Worm (Caenorhabditis elegans) whole organism, young adult: ENCODE data around the gene C44B7.7.

Experiments used
- B0336.3 ChIP-seq: fragments of 200-800 bp; sonication (Bioruptor generic); IDR thresholded peaks from 2 replicates; pipeline ENCODE4 v1.3.6; 2022; ENCODE audit warnings: missing genetic modification characterization, missing compliant biosample characterization
- F33H1.4 ChIP-seq: fragments of 200-800 bp; sonication (Bioruptor generic); IDR thresholded peaks from 2 replicates; pipeline ENCODE4 v1.3.6; 2022; ENCODE audit warnings: missing genetic modification reagents, missing genetic modification characterization, missing compliant biosample characterization
- F49E8.2 ChIP-seq: sonication (generic microtip); optimal IDR thresholded peaks from 3 replicates; lab custom pipeline; 2017; ENCODE audit warnings: missing genetic modification characterization, mild to moderate bottlenecking, missing compliant biosample characterization, antibody characterized with exemption, moderate library complexity; ENCODE audit not compliant: insufficient read depth
- Y53F4B.3 ChIP-seq: fragments of 200-800 bp; sonication (Bioruptor generic); IDR thresholded peaks from 2 replicates; pipeline ENCODE4 v1.3.6; 2022; ENCODE audit warnings: missing genetic modification reagents, missing genetic modification characterization, missing compliant biosample characterization
- Y79H2A.3 ChIP-seq: fragments of 200-800 bp; sonication (Bioruptor generic); conservative IDR thresholded peaks from 2 replicates; pipeline ENCODE4 v1.3.6; 2022; ENCODE audit warnings: missing genetic modification reagents, missing genetic modification characterization, missing compliant biosample characterization
- akir-1 ChIP-seq: fragments of 200-800 bp; sonication (Bioruptor generic); optimal IDR thresholded peaks from 2 replicates; lab custom pipeline; 2018; ENCODE audit warnings: mild to moderate bottlenecking, missing genetic modification characterization, moderate library complexity, missing compliant biosample characterization
- ama-1 ChIP-seq, 3 experiments: fragments of 150-350 bp in 1 of 3; sonication (generic microtip) in 2 of 3; optimal IDR thresholded peaks; 2 replicates each; lab custom pipeline; 2014 to 2018; ENCODE audit warnings: missing biosample characterization in 2 of 3, missing genetic modification characterization in 2 of 3, missing genetic modification reagents in 2 of 3
- aptf-3 ChIP-seq: fragments of 200-800 bp; sonication (Bioruptor generic); IDR thresholded peaks from 2 replicates; pipeline ENCODE4 v1.3.6; 2022; ENCODE audit warnings: missing genetic modification characterization, missing compliant biosample characterization
- attf-3 ChIP-seq: fragments of 200-800 bp; sonication (Bioruptor generic); conservative IDR thresholded peaks from 2 replicates; pipeline ENCODE4 v1.3.6; 2022; ENCODE audit warnings: missing genetic modification reagents, missing genetic modification characterization, missing compliant biosample characterization
- bed-1 ChIP-seq: fragments of 200-800 bp; sonication (Bioruptor generic); IDR thresholded peaks from 2 replicates; pipeline ENCODE4 v1.3.6; 2022; ENCODE audit warnings: missing genetic modification reagents, missing genetic modification characterization, missing compliant biosample characterization
- ccch-3 ChIP-seq: fragments of 200-800 bp; sonication (Bioruptor generic); optimal IDR thresholded peaks from 2 replicates; lab custom pipeline; 2018; ENCODE audit warnings: mild to moderate bottlenecking, missing genetic modification characterization, missing compliant biosample characterization
- cebp-1 ChIP-seq, 2 experiments: fragments of 200-800 bp in 1 of 2; sonication (Bioruptor generic) in 1 of 2; sonication (generic microtip) in 1 of 2; IDR thresholded peaks in 1 of 2; optimal IDR thresholded peaks in 1 of 2; 2 replicates each; pipeline versions ENCODE4 v1.3.6 to Lab custom; 2017 to 2022; ENCODE audit warnings: missing compliant biosample characterization in 2 of 2, missing genetic modification characterization in 2 of 2, mild to moderate bottlenecking in 1 of 2, missing genetic modification reagents in 1 of 2, moderate library complexity in 1 of 2
- ceh-100 ChIP-seq: fragments of 200-800 bp; sonication (Bioruptor generic); IDR thresholded peaks from 2 replicates; pipeline ENCODE4 v1.3.6; 2022; ENCODE audit warnings: missing genetic modification reagents, missing genetic modification characterization, missing compliant biosample characterization
- ceh-58 ChIP-seq: fragments of 200-800 bp; sonication (Bioruptor generic); IDR thresholded peaks from 2 replicates; pipeline ENCODE4 v1.3.6; 2022; ENCODE audit warnings: missing genetic modification characterization, missing compliant biosample characterization
- ceh-91 ChIP-seq: fragments of 200-800 bp; sonication (Bioruptor generic); IDR thresholded peaks from 2 replicates; pipeline ENCODE4 v1.3.6; 2022; ENCODE audit warnings: missing genetic modification reagents, missing genetic modification characterization, missing compliant biosample characterization
- egrh-3 ChIP-seq: fragments of 200-800 bp; sonication (Bioruptor generic); IDR thresholded peaks from 2 replicates; pipeline ENCODE4 v1.3.6; 2022; ENCODE audit warnings: missing genetic modification reagents, missing genetic modification characterization, missing compliant biosample characterization
- ets-4 ChIP-seq: fragments of 200-800 bp; sonication (Bioruptor generic); optimal IDR thresholded peaks from 2 replicates; lab custom pipeline; 2018; ENCODE audit warnings: mild to moderate bottlenecking, missing genetic modification characterization, missing compliant biosample characterization
- fkh-3 ChIP-seq: sonication (generic microtip); optimal IDR thresholded peaks from 2 replicates; lab custom pipeline; 2016; ENCODE audit warnings: mild to moderate bottlenecking, missing genetic modification characterization, missing compliant biosample characterization
- him-1 ChIP-seq: sonication (generic microtip); optimal IDR thresholded peaks from 2 replicates; lab custom pipeline; 2016; ENCODE audit warnings: missing genotype, missing genetic modification reagents, missing genetic modification characterization, missing compliant biosample characterization
- hlh-12 ChIP-seq: sonication (generic microtip); optimal IDR thresholded peaks from 2 replicates; lab custom pipeline; 2016; ENCODE audit warnings: missing genetic modification characterization, missing compliant biosample characterization
- hmg-1.2 ChIP-seq: fragments of 200-800 bp; sonication (Bioruptor generic); IDR thresholded peaks from 2 replicates; pipeline ENCODE4 v1.3.6; 2022; ENCODE audit warnings: missing genetic modification reagents, missing genetic modification characterization, missing compliant biosample characterization
- hmg-20 ChIP-seq: fragments of 200-800 bp; sonication (Bioruptor generic); IDR thresholded peaks from 2 replicates; pipeline ENCODE4 v1.3.6; 2022; ENCODE audit warnings: missing genetic modification reagents, missing genetic modification characterization, missing compliant biosample characterization
- hrde-1 ChIP-seq: sonication (generic microtip); optimal IDR thresholded peaks from 2 replicates; lab custom pipeline; 2016; ENCODE audit warnings: missing genetic modification characterization, mild to moderate bottlenecking, missing compliant biosample characterization, moderate library complexity, missing genotype, missing genetic modification reagents, borderline replicate concordance
- lin-26 ChIP-seq: fragments of 200-800 bp; sonication (Bioruptor generic); IDR thresholded peaks from 2 replicates; pipeline ENCODE4 v1.3.6; 2022; ENCODE audit warnings: missing genetic modification reagents, missing genetic modification characterization, missing compliant biosample characterization
- lin-35 ChIP-seq, 3 experiments: fragments of 150-350 bp in 2 of 3; sonication (generic microtip) in 1 of 3; optimal IDR thresholded peaks; 2 replicates each; lab custom pipeline; 2014 to 2018; ENCODE audit warnings: missing biosample characterization in 3 of 3, missing genetic modification characterization in 3 of 3, missing genetic modification reagents in 3 of 3
- lin-54 ChIP-seq: fragments of 200-800 bp; sonication (Bioruptor generic); optimal IDR thresholded peaks from 2 replicates; lab custom pipeline; 2018; ENCODE audit warnings: mild to moderate bottlenecking, missing genetic modification characterization, missing compliant biosample characterization
- lsl-1 ChIP-seq: fragments of 200-800 bp; sonication (Bioruptor generic); optimal IDR thresholded peaks from 2 replicates; lab custom pipeline; 2018; ENCODE audit warnings: mild to moderate bottlenecking, missing genetic modification characterization, moderate library complexity, missing compliant biosample characterization
- madf-10 ChIP-seq: sonication (generic microtip); optimal IDR thresholded peaks from 2 replicates; lab custom pipeline; 2016; ENCODE audit warnings: mild to moderate bottlenecking, missing genetic modification characterization, missing compliant biosample characterization
- mel-28 ChIP-seq: sonication (generic microtip); optimal IDR thresholded peaks from 2 replicates; lab custom pipeline; 2016; ENCODE audit warnings: borderline replicate concordance, mild to moderate bottlenecking, missing genetic modification characterization, missing compliant biosample characterization
- nfyb-1 ChIP-seq: fragments of 200-800 bp; sonication (Bioruptor generic); IDR thresholded peaks from 2 replicates; pipeline ENCODE4 v1.3.6; 2022; ENCODE audit warnings: missing genetic modification reagents, missing genetic modification characterization, missing compliant biosample characterization
- nhr-120 ChIP-seq: fragments of 200-800 bp; sonication (Bioruptor generic); IDR thresholded peaks from 2 replicates; pipeline ENCODE4 v1.3.6; 2022; ENCODE audit warnings: missing genetic modification characterization, missing compliant biosample characterization
- nhr-27 ChIP-seq: fragments of 200-800 bp; sonication (Bioruptor generic); optimal IDR thresholded peaks from 2 replicates; lab custom pipeline; 2018; ENCODE audit warnings: mild to moderate bottlenecking, missing genetic modification characterization, moderate library complexity, missing compliant biosample characterization
- nhr-80 ChIP-seq: sonication (generic microtip); optimal IDR thresholded peaks from 2 replicates; lab custom pipeline; 2016; ENCODE audit warnings: missing genetic modification characterization, missing compliant biosample characterization
- rcor-1 ChIP-seq: fragments of 200-800 bp; sonication (Bioruptor generic); IDR thresholded peaks from 2 replicates; pipeline ENCODE4 v1.3.6; 2022; ENCODE audit warnings: missing genetic modification reagents, missing genetic modification characterization, missing compliant biosample characterization
- rec-8 ChIP-seq, 2 experiments: sonication (generic microtip); optimal IDR thresholded peaks; 2 replicates each; lab custom pipeline; 2016; ENCODE audit warnings: mild to moderate bottlenecking in 2 of 2, missing genetic modification characterization in 2 of 2, missing genetic modification reagents in 2 of 2, missing genotype in 2 of 2, missing biosample characterization in 1 of 2, missing compliant biosample characterization in 1 of 2, moderate library complexity in 1 of 2
- sdz-38 ChIP-seq: sonication (generic microtip); optimal IDR thresholded peaks from 2 replicates; lab custom pipeline; 2016; ENCODE audit warnings: missing genotype, missing genetic modification characterization, missing compliant biosample characterization
- snpc-3.4 ChIP-seq: sonication (generic microtip); optimal IDR thresholded peaks from 2 replicates; lab custom pipeline; 2017; ENCODE audit warnings: missing genetic modification characterization, mild to moderate bottlenecking, missing compliant biosample characterization, antibody characterized with exemption, moderate library complexity, missing genotype, missing genetic modification reagents
- snpc-4 ChIP-seq, 5 experiments: fragments of 150-350 bp in 1 of 5; sonication (generic microtip) in 4 of 5; optimal IDR thresholded peaks; 2 replicates each; lab custom pipeline; 2014 to 2018; ENCODE audit warnings: missing genetic modification characterization in 5 of 5, missing biosample characterization in 3 of 5, antibody characterized with exemption in 2 of 5, mild to moderate bottlenecking in 2 of 5, missing compliant biosample characterization in 2 of 5, missing genotype in 2 of 5, moderate library complexity in 2 of 5, missing genetic modification reagents in 1 of 5
- tbp1 ChIP-seq: fragments of 200-800 bp; sonication (Bioruptor generic); optimal IDR thresholded peaks from 2 replicates; lab custom pipeline; 2018; ENCODE audit warnings: mild to moderate bottlenecking, missing genetic modification characterization, missing compliant biosample characterization
- xnd-1 ChIP-seq: sonication (generic microtip); optimal IDR thresholded peaks from 2 replicates; lab custom pipeline; 2016; ENCODE audit warnings: missing genotype, missing genetic modification reagents, missing genetic modification characterization, missing compliant biosample characterization
- ztf-18 ChIP-seq: sonication (generic microtip); optimal IDR thresholded peaks from 2 replicates; lab custom pipeline; 2016; ENCODE audit warnings: missing genotype, mild to moderate bottlenecking, missing genetic modification characterization, missing compliant biosample characterization

The C44B7.7 gene

ce11 chrII:6860043-6860442 is 19.9 kb downstream of the C44B7.7 start (continued):
- TF ChIP-seq B0336.3 (GFP tag; lab: Robert Waterston, UW) (no peak), him-1 (tag; lab: Kevin White, UChicago) (peak; percentile 13), lsl-1 (GFP tag; lab: Kevin White, UChicago) (peak; percentile 83), snpc-3.4 (tag; lab: Kevin White, UChicago) (no peak), rcor-1 (GFP tag; lab: Robert Waterston, UW) (no peak), ceh-91 (GFP tag; lab: Robert Waterston, UW) (0 out of 2 replicates have a peak, but pooled peaks have one; percentile 13), ets-4 (no peak), hlh-12 (tag; lab: Kevin White, UChicago) (no peak)

- TF ChIP-seq hmg-20 (GFP tag; lab: Robert Waterston, UW) (no peak), lin-35 (GFP tag; optimal IDR thresholded peaks at IDR 0.05; lab: Kevin White, UChicago) (peak in 1 of 3 experiments; percentile 11), tbp1 (peak; percentile 16), hmg-1.2 (peak; percentile 84; the same call in 1 of the 2 replicates), nhr-80 (tag; lab: Kevin White, UChicago) (peak; percentile 61), snpc-4 (GFP tag; optimal IDR thresholded peaks at IDR 0.05; lab: Kevin White, UChicago) (no peak), snpc-4 (tag; optimal IDR thresholded peaks at IDR 0.05; lab: Kevin White, UChicago) (peak in 1 of 4 experiments; percentile 1), lin-54 (GFP tag; lab: Kevin White, UChicago) (no peak), ztf-18 (peak; percentile 11), rec-8 (tag; optimal IDR thresholded peaks at IDR 0.05; lab: Kevin White, UChicago) (no peak), nfyb-1 (no peak), Y53F4B.3 (GFP tag; lab: Robert Waterston, UW) (no peak), mel-28 (tag; lab: Kevin White, UChicago) (no peak)
Measured at ce11 chrII:6858835-6859234, 21.1 kb downstream of the C44B7.7 start.

DNA sequence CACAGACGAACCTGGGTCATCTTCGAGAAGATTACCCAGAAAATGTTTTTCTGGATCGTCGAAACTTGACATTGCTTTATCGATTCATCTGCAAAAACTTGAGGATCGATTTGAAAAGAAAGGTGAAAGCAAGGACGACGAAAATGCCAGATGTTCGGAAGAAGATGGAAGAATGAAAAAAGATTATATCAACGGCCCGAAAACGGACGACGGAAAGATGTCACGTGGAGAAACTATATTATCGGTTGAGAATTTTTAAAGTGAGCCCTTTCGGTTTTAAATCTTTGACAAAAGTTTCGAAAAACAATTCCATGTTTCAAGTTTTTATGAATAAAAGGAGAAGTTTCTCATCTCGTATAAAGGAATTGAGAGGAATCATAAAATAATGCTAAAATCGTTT is 21.8 kb downstream of the C44B7.7 start, which contains the start of gene dnj-5:
Gene dnj-5, minus strand, starts transcription at position 101 of the 400 bp plus-strand sequence.
- TF ChIP-seq xnd-1 (tag; lab: Kevin White, UChicago) (no peak), Y53F4B.3 (GFP tag; lab: Robert Waterston, UW) (no peak), ccch-3 (GFP tag; lab: Kevin White, UChicago) (no peak), ceh-58 (no peak), fkh-3 (tag; lab: Kevin White, UChicago) (no peak)

ce11 chrII:6853059-6853466 is 26.9 kb downstream of the C44B7.7 start:
- TF ChIP-seq rec-8 (tag; optimal IDR thresholded peaks at IDR 0.05; lab: Kevin White, UChicago) (peak; percentile 10 to 26), Y79H2A.3 (GFP tag; lab: Robert Waterston, UW) (0 out of 2 replicates have a peak, but pooled peaks have one; percentile 25), cebp-1 (GFP tag; IDR thresholded peaks at IDR 0.05; lab: Robert Waterston, UW) (no peak), cebp-1 (tag; optimal IDR thresholded peaks at IDR 0.05; lab: Kevin White, UChicago) (peak; percentile 72), bed-1 (GFP tag; lab: Robert Waterston, UW) (no peak), lsl-1 (GFP tag; lab: Kevin White, UChicago) (peak; percentile 48), aptf-3 (no peak; the same call in 1 of the 2 replicates), attf-3 (GFP tag; lab: Robert Waterston, UW) (peak; percentile 53; the same call in 1 of the 2 replicates), nfyb-1 (peak; percentile 61), akir-1 (GFP tag; lab: Kevin White, UChicago) (peak; percentile 64), nhr-27 (tag; lab: Kevin White, UChicago) (no peak), sdz-38 (no peak), ceh-100 (GFP tag; lab: Robert Waterston, UW) (peak; percentile 26; the same call in 1 of the 2 replicates), Y53F4B.3 (GFP tag; lab: Robert Waterston, UW) (no peak), nhr-120 (GFP tag; lab: Robert Waterston, UW) (no peak), egrh-3 (GFP tag; lab: Robert Waterston, UW) (peak; percentile 64), ama-1 (optimal IDR thresholded peaks at IDR 0.05; lab: Kevin White, UChicago) (no peak), ama-1 (GFP tag; optimal IDR thresholded peaks at IDR 0.05; lab: Kevin White, UChicago) (peak; percentile 33 to 87), lin-26 (GFP tag; lab: Robert Waterston, UW) (peak; percentile 75), madf-10 (tag; lab: Kevin White, UChicago) (peak; percentile 68), ccch-3 (GFP tag; lab: Kevin White, UChicago) (no peak), F49E8.2 (tag; lab: Kevin White, UChicago) (no peak), F33H1.4 (peak; percentile 56; the same call in 1 of the 2 replicates), hrde-1 (tag; lab: Kevin White, UChicago) (peak; percentile 48)
